Fruit fly (Drosophila melanogaster) whole organism, embryonic: ENCODE measurements around the gene Nup43.

Experiments
- ATbp ChIP-seq: fragments of 200-800 bp; sonication (Bioruptor generic); optimal IDR thresholded peaks from 2 replicates; lab custom pipeline; 2017; ENCODE audit warnings: missing biosample characterization, mild to moderate bottlenecking, missing genetic modification characterization, missing genetic modification reagents
- Atf6 ChIP-seq: fragments of 200-800 bp; sonication (Bioruptor generic); IDR thresholded peaks from 2 replicates; pipeline ENCODE4 v1.3.6; 2022; ENCODE audit warnings: missing biosample characterization, missing genetic modification characterization
- Awh ChIP-seq: fragments of 200-800 bp; sonication (Bioruptor generic); IDR thresholded peaks from 2 replicates; pipeline ENCODE4, ENCODE4 v1.3.6; 2022; ENCODE audit warnings: missing biosample characterization, missing genetic modification characterization
- CG1024 ChIP-seq: fragments of 200-800 bp; sonication (Bioruptor generic); IDR thresholded peaks from 2 replicates; pipeline ENCODE4 v1.3.6; 2022; ENCODE audit warnings: missing biosample characterization, missing genetic modification characterization
- CG10274 ChIP-seq: fragments of 200-800 bp; sonication (Bioruptor generic); optimal IDR thresholded peaks from 3 replicates; lab custom pipeline; 2017; ENCODE audit warnings: missing biosample characterization, mild to moderate bottlenecking, missing genetic modification characterization
- CG11723 ChIP-seq: fragments of 200-800 bp; sonication (Bioruptor generic); optimal IDR thresholded peaks from 2 replicates; lab custom pipeline; 2017; ENCODE audit warnings: missing biosample characterization, mild to moderate bottlenecking, missing genetic modification characterization
- CG15514 ChIP-seq: fragments of 200-800 bp; sonication (Bioruptor generic); optimal IDR thresholded peaks from 3 replicates; lab custom pipeline; 2017; ENCODE audit warnings: missing biosample characterization, missing genetic modification characterization, mild to moderate bottlenecking, moderate library complexity, missing genetic modification reagents
- CG15601 ChIP-seq: fragments of 200-800 bp; sonication (Bioruptor generic); optimal IDR thresholded peaks from 3 replicates; lab custom pipeline; 2019; ENCODE audit warnings: missing biosample characterization, mild to moderate bottlenecking, missing genetic modification characterization, moderate library complexity
- CG17568 ChIP-seq: fragments of 200-800 bp; sonication (Bioruptor generic); optimal IDR thresholded peaks from 2 replicates; lab custom pipeline; 2018; ENCODE audit warnings: missing biosample characterization, mild to moderate bottlenecking, missing genetic modification characterization, moderate library complexity
- CG18011 ChIP-seq: fragments of 200-800 bp; sonication (Bioruptor generic); optimal IDR thresholded peaks from 2 replicates; lab custom pipeline; 2017; ENCODE audit warnings: missing biosample characterization, missing genetic modification characterization, mild to moderate bottlenecking, moderate library complexity, missing genotype
- CG2199 ChIP-seq: fragments of 200-800 bp; sonication (Bioruptor generic); IDR thresholded peaks from 3 replicates; pipeline ENCODE4 v1.3.6; 2022; ENCODE audit warnings: missing biosample characterization, missing genetic modification characterization
- CG2678 ChIP-seq: fragments of 200-800 bp; sonication (Bioruptor generic); optimal IDR thresholded peaks from 3 replicates; lab custom pipeline; 2019; ENCODE audit warnings: missing biosample characterization, mild to moderate bottlenecking, missing genetic modification characterization, moderate library complexity
- CG3163 ChIP-seq: fragments of 200-800 bp; sonication (Bioruptor generic); optimal IDR thresholded peaks from 3 replicates; lab custom pipeline; 2016; ENCODE audit warnings: missing biosample characterization, missing genetic modification characterization
- CG3995 ChIP-seq: fragments of 200-800 bp; sonication (Bioruptor generic); optimal IDR thresholded peaks from 3 replicates; lab custom pipeline; 2016; ENCODE audit warnings: missing biosample characterization, missing genetic modification characterization
- CG4328 ChIP-seq: fragments of 200-800 bp; sonication (Bioruptor generic); optimal IDR thresholded peaks from 3 replicates; lab custom pipeline; 2017; ENCODE audit warnings: missing biosample characterization, missing genetic modification reagents, missing genetic modification characterization
- CG4854 ChIP-seq: fragments of 200-800 bp; sonication (Bioruptor generic); optimal IDR thresholded peaks from 2 replicates; lab custom pipeline; 2016; ENCODE audit warnings: missing biosample characterization, missing genetic modification characterization, inconsistent platforms
- CG6272 ChIP-seq: fragments of 200-800 bp; sonication (Bioruptor generic); IDR thresholded peaks from 2 replicates; pipeline ENCODE4 v1.3.6; 2022; ENCODE audit warnings: missing biosample characterization, missing genetic modification characterization
- CG7271 ChIP-seq: fragments of 200-800 bp; sonication (Bioruptor generic); optimal IDR thresholded peaks from 2 replicates; lab custom pipeline; 2018; ENCODE audit warnings: missing biosample characterization, mild to moderate bottlenecking, missing genetic modification characterization, moderate library complexity
- CG7372 ChIP-seq: fragments of 200-800 bp; sonication (Bioruptor generic); IDR thresholded peaks from 2 replicates; pipeline ENCODE4 v1.3.6; 2022; ENCODE audit warnings: missing biosample characterization, missing genetic modification characterization
- CG8359 ChIP-seq: fragments of 200-800 bp; sonication (Bioruptor generic); optimal IDR thresholded peaks from 2 replicates; lab custom pipeline; 2017; ENCODE audit warnings: missing biosample characterization, mild to moderate bottlenecking, missing genetic modification characterization, borderline replicate concordance
- CG9932 ChIP-seq: fragments of 200-800 bp; sonication (Bioruptor generic); IDR thresholded peaks from 2 replicates; pipeline ENCODE4 v1.3.6; 2022; ENCODE audit warnings: missing biosample characterization, missing genetic modification characterization
- D19B ChIP-seq: fragments of 200-800 bp; sonication (Bioruptor generic); optimal IDR thresholded peaks from 2 replicates; lab custom pipeline; 2017; ENCODE audit warnings: missing biosample characterization, mild to moderate bottlenecking, missing genetic modification characterization
- Dll ChIP-seq: fragments of 200-800 bp; sonication (Bioruptor generic); IDR thresholded peaks from 4 replicates; pipeline ENCODE4 v1.3.6; 2022; ENCODE audit warnings: missing biosample characterization, missing genetic modification characterization; ENCODE audit not compliant: partially characterized antibody
- Ets97D ChIP-seq: fragments of 200-800 bp; sonication (Bioruptor generic); optimal IDR thresholded peaks from 3 replicates; lab custom pipeline; 2016; ENCODE audit warnings: missing biosample characterization, missing genetic modification characterization
- Gsc ChIP-seq: fragments of 200-800 bp; sonication (Bioruptor generic); IDR thresholded peaks from 2 replicates; pipeline ENCODE4 v1.3.6; 2022; ENCODE audit warnings: missing biosample characterization, missing genetic modification characterization
- Hmr ChIP-seq: fragments of 200-800 bp; sonication (Bioruptor generic); optimal IDR thresholded peaks from 3 replicates; lab custom pipeline; 2017; ENCODE audit warnings: mild to moderate bottlenecking, missing biosample characterization, missing genetic modification reagents, missing genetic modification characterization
- Mad ChIP-seq: fragments of 200-800 bp; sonication (Bioruptor generic); optimal IDR thresholded peaks from 2 replicates; lab custom pipeline; 2016; ENCODE audit warnings: missing biosample characterization, missing genetic modification characterization
- Nf-YC ChIP-seq: fragments of 200-800 bp; optimal IDR thresholded peaks from 3 replicates; lab custom pipeline; 2019; ENCODE audit warnings: missing biosample characterization, mild to moderate bottlenecking, missing genetic modification characterization, moderate library complexity
- Optix ChIP-seq: fragments of 200-800 bp; sonication (Bioruptor generic); IDR thresholded peaks from 3 replicates; pipeline ENCODE4 v1.3.6; 2022; ENCODE audit warnings: missing biosample characterization, missing genetic modification characterization
- PHDP ChIP-seq: fragments of 200-800 bp; sonication (Bioruptor generic); optimal IDR thresholded peaks from 3 replicates; lab custom pipeline; 2018; ENCODE audit warnings: missing biosample characterization, mild to moderate bottlenecking, missing genetic modification characterization, moderate library complexity
- Spps ChIP-seq: fragments of 200-800 bp; sonication (Bioruptor generic); optimal IDR thresholded peaks from 2 replicates; lab custom pipeline; 2018; ENCODE audit warnings: missing biosample characterization, mild to moderate bottlenecking, missing genetic modification characterization
- Vsx1 ChIP-seq: fragments of 200-800 bp; sonication (Bioruptor generic); optimal IDR thresholded peaks from 2 replicates; lab custom pipeline; 2017; ENCODE audit warnings: missing biosample characterization, mild to moderate bottlenecking, missing genetic modification characterization, missing genetic modification reagents
- br ChIP-seq: fragments of >200 bp; optimal IDR thresholded peaks from 2 replicates; lab custom pipeline; 2017
- bsh ChIP-seq, 2 experiments: fragments of 200-800 bp; sonication (Bioruptor generic); optimal IDR thresholded peaks; 2 replicates each; lab custom pipeline; 2017 to 2018; ENCODE audit warnings: mild to moderate bottlenecking in 2 of 2, missing biosample characterization in 2 of 2, missing genetic modification characterization in 2 of 2, moderate library complexity in 1 of 2
- en ChIP-seq: fragments of 200-800 bp; sonication (Bioruptor generic); optimal IDR thresholded peaks from 2 replicates; lab custom pipeline; 2016; ENCODE audit warnings: missing biosample characterization, missing genetic modification characterization
- ewg ChIP-seq: fragments of 200-800 bp; sonication (Bioruptor generic); optimal IDR thresholded peaks from 3 replicates; lab custom pipeline; 2017; ENCODE audit warnings: mild to moderate bottlenecking, missing biosample characterization, missing genetic modification reagents, missing genetic modification characterization
- fd102C ChIP-seq: fragments of 200-800 bp; sonication (Bioruptor generic); optimal IDR thresholded peaks from 2 replicates; lab custom pipeline; 2018; ENCODE audit warnings: missing biosample characterization, mild to moderate bottlenecking, missing genetic modification characterization, moderate library complexity
- gce ChIP-seq: fragments of 200-800 bp; sonication (Bioruptor generic); IDR thresholded peaks from 3 replicates; pipeline ENCODE4 v1.3.6; 2022; ENCODE audit warnings: missing biosample characterization, missing genetic modification characterization
- gem ChIP-seq: fragments of 200-800 bp; sonication (Bioruptor generic); optimal IDR thresholded peaks from 2 replicates; lab custom pipeline; 2019; ENCODE audit warnings: missing biosample characterization, mild to moderate bottlenecking, missing genetic modification characterization, moderate library complexity
- gsb-n ChIP-seq: fragments of 200-800 bp; sonication (Bioruptor generic); optimal IDR thresholded peaks from 3 replicates; lab custom pipeline; 2018; ENCODE audit warnings: missing biosample characterization, mild to moderate bottlenecking, missing genetic modification characterization
- nerfin-1 ChIP-seq: fragments of 200-800 bp; sonication (Bioruptor generic); optimal IDR thresholded peaks from 3 replicates; lab custom pipeline; 2019; ENCODE audit warnings: missing biosample characterization, mild to moderate bottlenecking, missing genetic modification characterization, moderate library complexity
- nerfin-2 ChIP-seq: fragments of 200-800 bp; sonication (Bioruptor generic); IDR thresholded peaks from 2 replicates; pipeline ENCODE4 v1.3.6; 2022; ENCODE audit warnings: missing biosample characterization, missing genetic modification characterization; ENCODE audit not compliant: partially characterized antibody
- nmo ChIP-seq: fragments of 200-800 bp; sonication (Bioruptor generic); optimal IDR thresholded peaks from 2 replicates; lab custom pipeline; 2018; ENCODE audit warnings: missing biosample characterization, mild to moderate bottlenecking, missing genetic modification characterization, moderate library complexity
- onecut ChIP-seq: fragments of 200-800 bp; sonication (Bioruptor generic); IDR thresholded peaks from 2 replicates; pipeline ENCODE4 v1.3.6; 2022; ENCODE audit warnings: missing biosample characterization, missing genetic modification characterization
- peb ChIP-seq: fragments of 200-800 bp; sonication (Bioruptor generic); IDR thresholded peaks from 2 replicates; pipeline ENCODE4 v1.3.6; 2022; ENCODE audit warnings: missing biosample characterization, missing genetic modification characterization
- ranshi ChIP-seq: fragments of 200-800 bp; sonication (Bioruptor generic); IDR thresholded peaks from 2 replicates; pipeline ENCODE4 v1.3.6; 2022; ENCODE audit warnings: missing biosample characterization, missing genetic modification characterization
- seq ChIP-seq: fragments of 200-800 bp; sonication (Bioruptor generic); IDR thresholded peaks from 2 replicates; pipeline ENCODE4 v1.3.6; 2022; ENCODE audit warnings: missing biosample characterization, missing genetic modification characterization
- slbo ChIP-seq: fragments of 200-800 bp; sonication (Bioruptor generic); IDR thresholded peaks from 2 replicates; pipeline ENCODE4 v1.3.6; 2022; ENCODE audit warnings: missing biosample characterization, missing genetic modification characterization

The Nup43 gene

dm6 chr3R:18396801-18397604 is 30.6 kb downstream of the Nup43 start, which contains the start of gene Vti1b (continued):
- peak; percentile 95 for TF ChIP-seq gem (tag; lab: Kevin White, UChicago)
- peak; percentile 82 for TF ChIP-seq Gsc (GFP tag; lab: Robert Waterston, UW)
- TF ChIP-seq gce (GFP tag; lab: Robert Waterston, UW) = peak; percentile 93
- peak; percentile 88 for TF ChIP-seq CG6272 (GFP tag; lab: Robert Waterston, UW)
- peak; percentile 96 for TF ChIP-seq nmo (GFP tag; lab: Kevin White, UChicago)
- no peak for TF ChIP-seq br
- TF ChIP-seq nerfin-2 (GFP tag; lab: Robert Waterston, UW) = no peak
- peak; percentile 90 for TF ChIP-seq gsb-n (tag; lab: Kevin White, UChicago)
- TF ChIP-seq bsh (GFP tag; optimal IDR thresholded peaks at IDR 0.05; lab: Kevin White, UChicago) = peak; percentile 91 to 98
- peak; percentile 90 for TF ChIP-seq ATbp
- TF ChIP-seq ranshi (GFP tag; lab: Robert Waterston, UW) = peak; percentile 92
- TF ChIP-seq fd102C (GFP tag; lab: Kevin White, UChicago) = peak; percentile 57
- peak; percentile 73 for TF ChIP-seq CG18011 (GFP tag; lab: Kevin White, UChicago)
- TF ChIP-seq CG7271 (tag; lab: Kevin White, UChicago) = peak; percentile 70
- peak; percentile 89 for TF ChIP-seq nerfin-1 (tag; lab: Kevin White, UChicago)
- TF ChIP-seq slbo (GFP tag; lab: Robert Waterston, UW) = peak; percentile 95
- peak; percentile 94 for TF ChIP-seq PHDP (tag; lab: Kevin White, UChicago)
- TF ChIP-seq peb (GFP tag; lab: Robert Waterston, UW) = peak; percentile 92
- peak; percentile 84 for TF ChIP-seq CG3163
- peak; percentile 88 for TF ChIP-seq Atf6 (GFP tag; lab: Robert Waterston, UW)
- TF ChIP-seq CG10274 = peak; percentile 83
- TF ChIP-seq Hmr (GFP tag; lab: Kevin White, UChicago) = peak; percentile 90
- TF ChIP-seq CG17568 (GFP tag; lab: Kevin White, UChicago) = peak; percentile 85
- TF ChIP-seq CG1024 (GFP tag; lab: Robert Waterston, UW) = peak; percentile 87
- TF ChIP-seq seq = peak; percentile 89
- TF ChIP-seq CG8359 = peak; percentile 84
- TF ChIP-seq CG3995 (GFP tag; lab: Kevin White, UChicago) = peak; percentile 63
- peak; percentile 92 for TF ChIP-seq CG15601
- peak; percentile 76 for TF ChIP-seq Nf-YC (tag; lab: Kevin White, UChicago)
- peak; percentile 92 for TF ChIP-seq CG9932 (GFP tag; lab: Robert Waterston, UW)
- peak; percentile 77 for TF ChIP-seq D19B
- peak; percentile 83 for TF ChIP-seq CG7372 (GFP tag; lab: Robert Waterston, UW)
- peak; percentile 72 for TF ChIP-seq CG4328 (GFP tag; lab: Kevin White, UChicago)
- peak; percentile 92 for TF ChIP-seq CG11723 (GFP tag; lab: Kevin White, UChicago)
- 0 out of 4 replicates have a peak, but pooled peaks have one; percentile 29 for TF ChIP-seq Dll (GFP tag; lab: Robert Waterston, UW)
- peak; percentile 96 for TF ChIP-seq CG2678 (tag; lab: Kevin White, UChicago)
- TF ChIP-seq Mad (GFP tag; lab: Kevin White, UChicago) = peak; percentile 95
- peak; percentile 88 for TF ChIP-seq Spps
- peak; percentile 92 for TF ChIP-seq Optix
- TF ChIP-seq en (GFP tag; lab: Kevin White, UChicago) = peak; percentile 88
- TF ChIP-seq CG2199 (GFP tag; lab: Robert Waterston, UW) = peak; percentile 71
- TF ChIP-seq Awh = peak; percentile 84
- TF ChIP-seq CG15514 (GFP tag; lab: Kevin White, UChicago) = peak; percentile 78
- peak; percentile 89 for TF ChIP-seq onecut
- TF ChIP-seq Vsx1 (GFP tag; lab: Kevin White, UChicago) = peak; percentile 87
- TF ChIP-seq ewg = peak; percentile 89
- TF ChIP-seq Ets97D (GFP tag; lab: Kevin White, UChicago) = peak; percentile 78
- peak; percentile 90 for TF ChIP-seq CG4854 (GFP tag; lab: Kevin White, UChicago)
